Worm (Caenorhabditis elegans) whole organism, young adult: ENCODE results near the gene tat-2.

ENCODE experiments used
- B0261.1 ChIP-seq: sonication (generic microtip); optimal IDR thresholded peaks from 2 replicates; lab custom pipeline; 2016; ENCODE audit warnings: mild to moderate bottlenecking, missing genetic modification characterization, moderate library complexity, missing compliant biosample characterization
- B0336.3 ChIP-seq: fragments of 200-800 bp; sonication (Bioruptor generic); IDR thresholded peaks from 2 replicates; pipeline ENCODE4 v1.3.6; 2022; ENCODE audit warnings: missing genetic modification characterization, missing compliant biosample characterization
- D2030.7 ChIP-seq: fragments of 200-800 bp; sonication (Bioruptor generic); IDR thresholded peaks from 2 replicates; pipeline ENCODE4 v1.3.6; 2022; ENCODE audit warnings: missing genetic modification reagents, missing genetic modification characterization, missing compliant biosample characterization
- F22D6.2 ChIP-seq: sonication (generic microtip); optimal IDR thresholded peaks from 2 replicates; lab custom pipeline; 2016; ENCODE audit warnings: mild to moderate bottlenecking, missing genetic modification characterization, missing compliant biosample characterization
- F52B5.7 ChIP-seq: sonication (generic microtip); optimal IDR thresholded peaks from 2 replicates; lab custom pipeline; 2016; ENCODE audit warnings: mild to moderate bottlenecking, missing genetic modification characterization, missing compliant biosample characterization
- F55B11.4 ChIP-seq: sonication (generic microtip); optimal IDR thresholded peaks from 2 replicates; lab custom pipeline; 2016; ENCODE audit warnings: missing compliant biosample characterization, missing genetic modification characterization, borderline replicate concordance; ENCODE audit not compliant: insufficient read depth
- T07F8.4 ChIP-seq: sonication (generic microtip); optimal IDR thresholded peaks from 2 replicates; lab custom pipeline; 2016; ENCODE audit warnings: mild to moderate bottlenecking, missing genetic modification characterization, moderate library complexity, missing compliant biosample characterization
- T26A5.8 ChIP-seq: sonication (generic microtip); optimal IDR thresholded peaks from 2 replicates; lab custom pipeline; 2016; ENCODE audit warnings: missing genetic modification characterization, missing compliant biosample characterization
- Y53F4B.3 ChIP-seq: fragments of 200-800 bp; sonication (Bioruptor generic); IDR thresholded peaks from 2 replicates; pipeline ENCODE4 v1.3.6; 2022; ENCODE audit warnings: missing genetic modification reagents, missing genetic modification characterization, missing compliant biosample characterization
- Y56A3A.18 ChIP-seq: fragments of 200-800 bp; sonication (Bioruptor generic); IDR thresholded peaks from 2 replicates; pipeline ENCODE4 v1.3.6; 2022; ENCODE audit warnings: missing genetic modification reagents, missing genetic modification characterization, missing compliant biosample characterization
- ZK185.1 ChIP-seq: sonication (generic microtip); optimal IDR thresholded peaks from 2 replicates; lab custom pipeline; 2016; ENCODE audit warnings: mild to moderate bottlenecking, missing genetic modification characterization, missing compliant biosample characterization; ENCODE audit not compliant: poor library complexity, severe bottlenecking
- ama-1 ChIP-seq, 3 experiments: fragments of 150-350 bp in 1 of 3; sonication (generic microtip) in 2 of 3; optimal IDR thresholded peaks; 2 replicates each; lab custom pipeline; 2014 to 2018; ENCODE audit warnings: missing biosample characterization in 2 of 3, missing genetic modification characterization in 2 of 3, missing genetic modification reagents in 2 of 3
- atf-7 ChIP-seq: sonication (generic microtip); optimal IDR thresholded peaks from 2 replicates; lab custom pipeline; 2017; ENCODE audit warnings: mild to moderate bottlenecking, missing genetic modification characterization, missing compliant biosample characterization
- attf-5 ChIP-seq: fragments of 200-800 bp; sonication (Bioruptor generic); optimal IDR thresholded peaks from 2 replicates; lab custom pipeline; 2018; ENCODE audit warnings: mild to moderate bottlenecking, missing genetic modification characterization, missing compliant biosample characterization
- bed-1 ChIP-seq: fragments of 200-800 bp; sonication (Bioruptor generic); IDR thresholded peaks from 2 replicates; pipeline ENCODE4 v1.3.6; 2022; ENCODE audit warnings: missing genetic modification reagents, missing genetic modification characterization, missing compliant biosample characterization
- bed-2 ChIP-seq: fragments of 200-800 bp; sonication (Bioruptor generic); IDR thresholded peaks from 2 replicates; pipeline ENCODE4 v1.3.6; 2022; ENCODE audit warnings: missing genetic modification reagents, missing genetic modification characterization, missing compliant biosample characterization
- cebp-1 ChIP-seq, 2 experiments: fragments of 200-800 bp in 1 of 2; sonication (Bioruptor generic) in 1 of 2; sonication (generic microtip) in 1 of 2; IDR thresholded peaks in 1 of 2; optimal IDR thresholded peaks in 1 of 2; 2 replicates each; pipeline versions ENCODE4 v1.3.6 to Lab custom; 2017 to 2022; ENCODE audit warnings: missing compliant biosample characterization in 2 of 2, missing genetic modification characterization in 2 of 2, mild to moderate bottlenecking in 1 of 2, missing genetic modification reagents in 1 of 2, moderate library complexity in 1 of 2
- dox-1 ChIP-seq: fragments of 200-800 bp; sonication (Bioruptor generic); IDR thresholded peaks from 2 replicates; pipeline ENCODE4 v1.3.6; 2022; ENCODE audit warnings: missing genetic modification reagents, missing genetic modification characterization, missing compliant biosample characterization
- egl-18 ChIP-seq: fragments of 200-800 bp; sonication (Bioruptor generic); IDR thresholded peaks from 2 replicates; pipeline ENCODE4 v1.3.6; 2022; ENCODE audit warnings: missing genetic modification reagents, missing genetic modification characterization, missing compliant biosample characterization
- ets-4 ChIP-seq: fragments of 200-800 bp; sonication (Bioruptor generic); optimal IDR thresholded peaks from 2 replicates; lab custom pipeline; 2018; ENCODE audit warnings: mild to moderate bottlenecking, missing genetic modification characterization, missing compliant biosample characterization
- hmg-1.2 ChIP-seq: fragments of 200-800 bp; sonication (Bioruptor generic); IDR thresholded peaks from 2 replicates; pipeline ENCODE4 v1.3.6; 2022; ENCODE audit warnings: missing genetic modification reagents, missing genetic modification characterization, missing compliant biosample characterization
- hmg-20 ChIP-seq: fragments of 200-800 bp; sonication (Bioruptor generic); IDR thresholded peaks from 2 replicates; pipeline ENCODE4 v1.3.6; 2022; ENCODE audit warnings: missing genetic modification reagents, missing genetic modification characterization, missing compliant biosample characterization
- lin-35 ChIP-seq, 3 experiments: fragments of 150-350 bp in 2 of 3; sonication (generic microtip) in 1 of 3; optimal IDR thresholded peaks; 2 replicates each; lab custom pipeline; 2014 to 2018; ENCODE audit warnings: missing biosample characterization in 3 of 3, missing genetic modification characterization in 3 of 3, missing genetic modification reagents in 3 of 3
- lin-40 ChIP-seq: sonication (generic microtip); optimal IDR thresholded peaks from 2 replicates; lab custom pipeline; 2016; ENCODE audit warnings: missing genetic modification characterization, mild to moderate bottlenecking, missing compliant biosample characterization, missing genotype, missing genetic modification reagents
- lin-54 ChIP-seq: fragments of 200-800 bp; sonication (Bioruptor generic); optimal IDR thresholded peaks from 2 replicates; lab custom pipeline; 2018; ENCODE audit warnings: mild to moderate bottlenecking, missing genetic modification characterization, missing compliant biosample characterization
- lsl-1 ChIP-seq: fragments of 200-800 bp; sonication (Bioruptor generic); optimal IDR thresholded peaks from 2 replicates; lab custom pipeline; 2018; ENCODE audit warnings: mild to moderate bottlenecking, missing genetic modification characterization, moderate library complexity, missing compliant biosample characterization
- lsy-27 ChIP-seq: sonication (generic microtip); optimal IDR thresholded peaks from 2 replicates; lab custom pipeline; 2017; ENCODE audit warnings: missing genetic modification characterization, mild to moderate bottlenecking, missing compliant biosample characterization, antibody characterized with exemption, missing genotype, borderline replicate concordance; ENCODE audit not compliant: insufficient read depth
- madf-10 ChIP-seq: sonication (generic microtip); optimal IDR thresholded peaks from 2 replicates; lab custom pipeline; 2016; ENCODE audit warnings: mild to moderate bottlenecking, missing genetic modification characterization, missing compliant biosample characterization
- madf-8 ChIP-seq: fragments of 200-800 bp; sonication (Bioruptor generic); conservative IDR thresholded peaks from 2 replicates; pipeline ENCODE4 v1.3.6; 2022; ENCODE audit warnings: missing genetic modification reagents, missing genetic modification characterization, missing compliant biosample characterization
- mes-4 ChIP-seq: sonication (generic microtip); optimal IDR thresholded peaks from 2 replicates; lab custom pipeline; 2016; ENCODE audit warnings: missing genotype, missing genetic modification characterization, missing compliant biosample characterization
- nfyb-1 ChIP-seq: fragments of 200-800 bp; sonication (Bioruptor generic); IDR thresholded peaks from 2 replicates; pipeline ENCODE4 v1.3.6; 2022; ENCODE audit warnings: missing genetic modification reagents, missing genetic modification characterization, missing compliant biosample characterization
- nhr-27 ChIP-seq: fragments of 200-800 bp; sonication (Bioruptor generic); optimal IDR thresholded peaks from 2 replicates; lab custom pipeline; 2018; ENCODE audit warnings: mild to moderate bottlenecking, missing genetic modification characterization, moderate library complexity, missing compliant biosample characterization
- nhr-80 ChIP-seq: sonication (generic microtip); optimal IDR thresholded peaks from 2 replicates; lab custom pipeline; 2016; ENCODE audit warnings: missing genetic modification characterization, missing compliant biosample characterization
- pbrm-1 ChIP-seq: fragments of 200-800 bp; sonication (Bioruptor generic); IDR thresholded peaks from 2 replicates; pipeline ENCODE4 v1.3.6; 2022; ENCODE audit warnings: missing genetic modification reagents, missing genetic modification characterization, missing compliant biosample characterization
- pha-4 ChIP-seq: fragments of 150-350 bp; sonication (generic microtip); optimal IDR thresholded peaks from 2 replicates; lab custom pipeline; 2014; ENCODE audit warnings: missing biosample characterization, missing genetic modification reagents, missing genetic modification characterization
- rec-8 ChIP-seq, 2 experiments: sonication (generic microtip); optimal IDR thresholded peaks; 2 replicates each; lab custom pipeline; 2016; ENCODE audit warnings: mild to moderate bottlenecking in 2 of 2, missing genetic modification characterization in 2 of 2, missing genetic modification reagents in 2 of 2, missing genotype in 2 of 2, missing biosample characterization in 1 of 2, missing compliant biosample characterization in 1 of 2, moderate library complexity in 1 of 2
- sdz-38 ChIP-seq: sonication (generic microtip); optimal IDR thresholded peaks from 2 replicates; lab custom pipeline; 2016; ENCODE audit warnings: missing genotype, missing genetic modification characterization, missing compliant biosample characterization
- somi-1 ChIP-seq: fragments of 200-800 bp; sonication (Bioruptor generic); optimal IDR thresholded peaks from 2 replicates; lab custom pipeline; 2018; ENCODE audit warnings: mild to moderate bottlenecking, missing genetic modification characterization, missing compliant biosample characterization
- sptf-2 ChIP-seq: fragments of 200-800 bp; sonication (Bioruptor generic); optimal IDR thresholded peaks from 2 replicates; lab custom pipeline; 2018; ENCODE audit warnings: mild to moderate bottlenecking, missing genetic modification characterization, missing compliant biosample characterization
- tlf-1 ChIP-seq: fragments of 200-800 bp; sonication (Bioruptor generic); optimal IDR thresholded peaks from 2 replicates; lab custom pipeline; 2018; ENCODE audit warnings: mild to moderate bottlenecking, missing genetic modification characterization, missing compliant biosample characterization
- unc-130 ChIP-seq: sonication (generic microtip); optimal IDR thresholded peaks from 2 replicates; lab custom pipeline; 2016; ENCODE audit warnings: missing genetic modification reagents, missing genetic modification characterization, missing compliant biosample characterization
- zim-3 ChIP-seq: sonication (generic microtip); optimal IDR thresholded peaks from 2 replicates; lab custom pipeline; 2017; ENCODE audit warnings: mild to moderate bottlenecking, missing genetic modification characterization, moderate library complexity, missing compliant biosample characterization
- ztf-18 ChIP-seq: sonication (generic microtip); optimal IDR thresholded peaks from 2 replicates; lab custom pipeline; 2016; ENCODE audit warnings: missing genotype, mild to moderate bottlenecking, missing genetic modification characterization, missing compliant biosample characterization
- ztf-6 ChIP-seq: fragments of 200-800 bp; sonication (Bioruptor generic); IDR thresholded peaks from 2 replicates; pipeline ENCODE4 v1.3.6; 2022; ENCODE audit warnings: missing genetic modification reagents, missing genetic modification characterization, missing compliant biosample characterization

The tat-2 gene

DNA sequence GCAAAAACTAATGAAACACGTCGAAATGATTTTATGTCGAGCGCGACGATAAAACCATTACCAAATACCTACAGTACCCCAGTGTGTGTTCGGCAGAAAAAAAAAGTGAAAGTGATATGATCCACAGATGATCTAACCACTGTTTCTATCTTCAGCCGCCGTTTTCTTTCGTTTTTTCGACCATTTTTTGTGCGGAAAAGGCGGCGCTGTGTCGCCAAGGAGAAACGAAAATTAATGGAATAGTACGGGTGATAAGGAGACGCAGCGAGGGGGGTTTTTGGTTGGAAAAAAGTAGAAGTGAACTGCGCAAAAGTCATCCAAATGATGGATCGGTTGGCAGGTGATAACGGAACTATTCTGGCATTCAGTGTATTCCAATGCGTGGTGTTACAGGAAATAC lies 51.6 kb downstream of the tat-2 start:
- TF ChIP-seq F55B11.4 (tag; lab: Kevin White, UChicago) (no peak), hmg-1.2 (GFP tag; lab: Robert Waterston, UW) (0 out of 2 replicates have a peak, but pooled peaks have one; percentile 9), ZK185.1 (tag; lab: Kevin White, UChicago) (no peak), dox-1 (no peak)
- TF ChIP-seq, all 124 proteins: peak for 1

- TF ChIP-seq tlf-1 (GFP tag; lab: Kevin White, UChicago), result no peak
- TF ChIP-seq madf-10, result no peak
- TF ChIP-seq T26A5.8 (tag; lab: Kevin White, UChicago), result no peak
- TF ChIP-seq nhr-80 (tag; lab: Kevin White, UChicago), result no peak
- no peak for TF ChIP-seq unc-130 (GFP tag; lab: Kevin White, UChicago)
- no peak for TF ChIP-seq madf-8 (GFP tag; lab: Robert Waterston, UW)
- no peak for TF ChIP-seq lin-40 (tag; lab: Kevin White, UChicago)
- TF ChIP-seq lin-54 (GFP tag; lab: Kevin White, UChicago), result no peak
- no peak for TF ChIP-seq somi-1 (GFP tag; lab: Kevin White, UChicago)
- no peak for TF ChIP-seq egl-18 (GFP tag; lab: Robert Waterston, UW)
- no peak for TF ChIP-seq B0261.1 (tag; lab: Kevin White, UChicago)
- no peak for TF ChIP-seq mes-4 (tag; lab: Kevin White, UChicago)
- TF ChIP-seq sptf-2 (GFP tag; lab: Kevin White, UChicago), result no peak
- TF ChIP-seq nhr-27 (tag; lab: Kevin White, UChicago), result no peak
- TF ChIP-seq lsl-1 (GFP tag; lab: Kevin White, UChicago), result no peak
- TF ChIP-seq pbrm-1 (GFP tag; lab: Robert Waterston, UW), result no peak
- no peak for TF ChIP-seq lin-35 (GFP tag; optimal IDR thresholded peaks at IDR 0.05; lab: Kevin White, UChicago)
- no peak for TF ChIP-seq attf-5
- no peak for TF ChIP-seq ets-4
- no peak for TF ChIP-seq sdz-38 (tag; lab: Kevin White, UChicago)
- TF ChIP-seq, all 124 proteins: peak for 0
Observed at ce11 chrIV:4789445-4789844, 57.2 kb downstream of the tat-2 start, which contains the start of gene R11E3.1. TSS of gene R11E3.1 (plus strand) at chrIV:4789745.

DNA sequence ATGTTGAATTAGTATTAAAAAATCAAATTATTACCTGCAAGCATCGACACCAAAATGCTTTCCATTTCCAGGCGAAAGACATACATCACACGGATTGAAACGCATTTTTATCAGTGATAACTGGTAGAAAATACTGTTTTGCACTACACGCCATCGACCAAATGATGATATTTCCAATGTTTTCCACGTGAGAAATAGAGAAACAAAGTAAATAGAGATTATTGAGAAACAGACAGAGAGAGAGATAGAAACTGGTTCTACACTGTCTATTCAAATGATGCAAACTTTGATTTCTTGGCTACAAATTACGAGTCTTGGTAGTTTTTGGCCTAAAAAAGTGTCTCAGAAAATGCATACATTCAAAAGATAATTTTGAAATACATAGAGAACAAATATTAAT lies 58.4 kb downstream of the tat-2 start, which contains the start of gene nhr-104:
nhr-104 (minus strand) TSS at position 361 of the 400 bp plus-strand sequence.
- TF ChIP-seq Y56A3A.18 (GFP tag; lab: Robert Waterston, UW), result no peak
- no peak for TF ChIP-seq nfyb-1
- no peak for TF ChIP-seq ztf-18 (tag; lab: Kevin White, UChicago)
- no peak for TF ChIP-seq cebp-1 (GFP tag; IDR thresholded peaks at IDR 0.05; lab: Robert Waterston, UW)
- no peak for TF ChIP-seq cebp-1 (tag; optimal IDR thresholded peaks at IDR 0.05; lab: Kevin White, UChicago)
- TF ChIP-seq lin-35 (GFP tag; optimal IDR thresholded peaks at IDR 0.05; lab: Kevin White, UChicago), result no peak
- peak; percentile 80 for TF ChIP-seq nhr-80 (tag; lab: Kevin White, UChicago)
- TF ChIP-seq madf-10, result no peak
- TF ChIP-seq rec-8 (tag; optimal IDR thresholded peaks at IDR 0.05; lab: Kevin White, UChicago), result no peak
- no peak for TF ChIP-seq lsy-27 (tag; lab: Kevin White, UChicago)
- no peak for TF ChIP-seq T07F8.4 (tag; lab: Kevin White, UChicago)
- TF ChIP-seq hmg-20 (GFP tag; lab: Robert Waterston, UW), result no peak
- no peak for TF ChIP-seq ama-1 (optimal IDR thresholded peaks at IDR 0.05; lab: Kevin White, UChicago)
- TF ChIP-seq ama-1 (GFP tag; optimal IDR thresholded peaks at IDR 0.05; lab: Kevin White, UChicago), result no peak
- no peak for TF ChIP-seq B0336.3
- no peak for TF ChIP-seq F52B5.7 (tag; lab: Kevin White, UChicago)
- TF ChIP-seq zim-3 (tag; lab: Kevin White, UChicago), result no peak
- TF ChIP-seq bed-2 (GFP tag; lab: Robert Waterston, UW), result no peak
- TF ChIP-seq D2030.7 (GFP tag; lab: Robert Waterston, UW), result no peak
- no peak for TF ChIP-seq ztf-6
- TF ChIP-seq pha-4 (tag; lab: Kevin White, UChicago), result peak; percentile 56
- TF ChIP-seq attf-5, result peak; percentile 38
- TF ChIP-seq atf-7, result no peak
- TF ChIP-seq lin-40 (tag; lab: Kevin White, UChicago), result peak; percentile 45
- TF ChIP-seq Y53F4B.3 (GFP tag; lab: Robert Waterston, UW), result no peak
- no peak for TF ChIP-seq F22D6.2
- TF ChIP-seq bed-1, result no peak
- TF ChIP-seq egl-18 (GFP tag; lab: Robert Waterston, UW), result no peak
